Fruit fly (Drosophila melanogaster) whole organism: Measurements from ENCODE around the gene lab.

ENCODE experiments used
- CG8478 ChIP-seq: fragments of >200 bp; optimal IDR thresholded peaks from 2 replicates; lab custom pipeline; 2018; ENCODE audit warnings: inconsistent platforms
- Dll ChIP-seq: fragments of >200 bp; optimal IDR thresholded peaks from 2 replicates; lab custom pipeline; 2017
- EcR ChIP-seq, 2 experiments: fragments of >200 bp; optimal IDR thresholded peaks; 2 replicates each; lab custom pipeline; 2017; ENCODE audit warnings: missing biosample characterization in 2 of 2, missing genetic modification characterization in 2 of 2, missing genetic modification reagents in 2 of 2
- pan ChIP-seq: fragments of >200 bp; optimal IDR thresholded peaks from 2 replicates; lab custom pipeline; 2017
- psq ChIP-seq: fragments of >200 bp; optimal IDR thresholded peaks from 2 replicates; lab custom pipeline; 2017
- usp ChIP-seq: fragments of >200 bp; optimal IDR thresholded peaks from 2 replicates; lab custom pipeline; 2017; ENCODE audit warnings: missing biosample characterization, missing genetic modification characterization, mixed read lengths

lab gene

dm6 chr3R:6678480-6678879, at the start of gene lab:
lab (minus strand) TSS chr3R:6678590.
- TF ChIP-seq pan (lab: Kevin White, UChicago) (no peak), Dll (lab: Kevin White, UChicago) (no peak), EcR (GFP tag; optimal IDR thresholded peaks at IDR 0.05; lab: Kevin White, UChicago) (peak in 1 of 2 experiments; percentile 16), CG8478 (lab: Kevin White, UChicago) (peak; percentile 89), psq (no peak)

DNA sequence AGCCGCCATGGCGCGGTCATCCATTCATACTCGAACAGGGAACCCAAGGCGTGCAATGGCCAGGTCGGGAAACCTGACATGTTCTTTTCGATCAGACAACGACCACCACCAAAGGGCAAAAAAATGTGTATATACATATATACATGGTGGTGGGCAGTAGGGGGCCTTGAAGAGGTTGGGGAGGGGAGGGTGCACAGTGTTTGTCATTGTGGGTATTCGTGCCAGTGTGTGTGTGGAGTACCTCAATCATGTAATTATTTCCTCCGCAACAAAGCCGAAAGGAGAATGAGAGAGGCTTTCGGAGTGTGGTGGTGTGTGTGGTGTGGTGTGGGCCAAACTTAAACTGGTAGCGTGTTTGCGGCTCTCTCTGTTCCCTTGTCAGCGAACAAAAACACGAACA, 47.7 kb upstream of the lab start:
- TF ChIP-seq Dll (lab: Kevin White, UChicago) (peak; percentile 56), usp (GFP tag; lab: Kevin White, UChicago) (no peak)

dm6 chr3R:6723537-6724171, 45.3 kb upstream of the lab start:
- TF ChIP-seq Dll (lab: Kevin White, UChicago) (no peak), usp (GFP tag; lab: Kevin White, UChicago) (no peak), psq (no peak), EcR (GFP tag; optimal IDR thresholded peaks at IDR 0.05; lab: Kevin White, UChicago) (no peak), CG8478 (lab: Kevin White, UChicago) (no peak), pan (lab: Kevin White, UChicago) (no peak)

DNA sequence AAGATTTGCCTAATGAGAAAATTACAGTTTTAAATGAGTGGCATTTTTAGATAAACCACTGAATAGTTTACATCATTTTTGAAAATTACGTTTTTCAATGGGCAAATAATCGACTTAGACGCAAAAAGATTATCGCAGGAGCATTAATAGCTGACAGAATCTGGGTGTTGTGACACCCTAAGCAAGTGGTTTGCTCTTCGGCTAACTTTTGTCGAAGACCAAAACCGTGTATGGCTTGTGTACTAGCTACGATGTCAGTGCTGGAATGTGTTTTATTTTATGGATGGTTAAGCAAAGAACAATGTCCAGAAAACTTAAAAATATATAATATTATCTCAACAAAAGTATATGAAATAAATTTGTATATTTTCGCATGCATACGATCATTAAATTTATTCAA, 30.5 kb upstream of the lab start:
- TF ChIP-seq pan (lab: Kevin White, UChicago) (no peak), Dll (lab: Kevin White, UChicago) (no peak), psq (no peak), CG8478 (lab: Kevin White, UChicago) (no peak), usp (GFP tag; lab: Kevin White, UChicago) (no peak), EcR (GFP tag; optimal IDR thresholded peaks at IDR 0.05; lab: Kevin White, UChicago) (no peak)

dm6 chr3R:6706327-6706726, 27.9 kb upstream of the lab start:
- TF ChIP-seq pan (lab: Kevin White, UChicago) (no peak), EcR (GFP tag; optimal IDR thresholded peaks at IDR 0.05; lab: Kevin White, UChicago) (no peak), psq (no peak), CG8478 (lab: Kevin White, UChicago) (no peak), Dll (lab: Kevin White, UChicago) (no peak), usp (GFP tag; lab: Kevin White, UChicago) (no peak)

DNA sequence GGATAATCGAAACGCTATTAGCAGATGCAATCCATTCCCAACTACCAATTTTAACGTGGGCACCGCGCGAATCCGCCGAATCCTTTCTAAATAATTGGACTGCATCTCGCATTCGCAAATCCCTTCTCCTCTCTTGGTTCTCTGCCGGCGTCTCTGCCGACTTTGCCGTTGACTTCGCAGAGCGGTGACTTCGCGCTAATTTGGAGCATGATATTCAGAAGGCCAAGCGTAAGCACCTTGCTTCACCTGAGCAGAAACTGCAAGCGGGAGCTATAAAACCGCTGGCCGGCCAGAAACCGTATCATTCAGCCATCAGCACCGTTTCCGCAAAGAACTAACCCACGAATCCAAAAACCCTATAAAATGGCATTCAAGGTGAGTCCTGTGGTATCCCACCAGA, 25.4 kb upstream of the lab start, which contains the start of gene Ccp84Aa:
Ccp84Aa (plus strand) TSS at position 301 of the 400 bp plus-strand sequence.
- TF ChIP-seq CG8478 (lab: Kevin White, UChicago): no peak
- no peak for TF ChIP-seq EcR (GFP tag; optimal IDR thresholded peaks at IDR 0.05; lab: Kevin White, UChicago)

DNA sequence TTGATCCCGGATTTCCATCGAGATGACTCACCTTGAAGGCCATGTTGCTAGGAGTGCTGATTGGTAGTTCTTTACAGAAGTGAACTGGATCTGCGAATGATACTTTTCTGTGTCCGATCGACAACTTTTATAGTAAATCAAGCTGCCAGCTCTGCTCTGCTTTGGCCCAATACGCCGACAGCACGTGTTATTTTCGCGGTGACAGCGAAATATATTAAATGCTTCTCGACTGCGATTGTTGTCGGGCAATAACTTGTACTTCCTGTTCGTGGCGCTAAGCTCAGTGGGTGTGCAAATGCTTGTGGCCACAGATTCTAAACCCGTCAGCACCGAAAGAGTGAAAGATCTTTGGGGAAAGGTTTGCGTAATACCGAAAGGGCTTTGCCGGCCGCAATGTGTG, 24.4 kb upstream of the lab start, which contains the start of gene Ccp84Ab:
Ccp84Ab (minus strand) TSS at position 101 of the 400 bp plus-strand sequence.
- no peak for TF ChIP-seq psq
- TF ChIP-seq usp (GFP tag; lab: Kevin White, UChicago): no peak
- no peak for TF ChIP-seq Dll (lab: Kevin White, UChicago)
- no peak for TF ChIP-seq pan (lab: Kevin White, UChicago)
- no peak for TF ChIP-seq EcR (GFP tag; optimal IDR thresholded peaks at IDR 0.05; lab: Kevin White, UChicago)
- TF ChIP-seq CG8478 (lab: Kevin White, UChicago): no peak

dm6 chr3R:6696221-6696749, 17.9 kb upstream of the lab start, which contains the start of gene Ccp84Ac:
Ccp84Ac (minus strand) TSS chr3R:6696271.
- TF ChIP-seq pan (lab: Kevin White, UChicago) (no peak), Dll (lab: Kevin White, UChicago) (no peak)

- no peak for TF ChIP-seq CG8478 (lab: Kevin White, UChicago)
- TF ChIP-seq EcR (GFP tag; optimal IDR thresholded peaks at IDR 0.05; lab: Kevin White, UChicago): no peak
These were observed 14.0 kb upstream of the lab start, which contains the start of gene Ccp84Ad for dm6 chr3R:6692432-6692831. Ccp84Ad (plus strand) TSS chr3R:6692732.

dm6 chr3R:6691658-6692057, 13.3 kb upstream of the lab start, which contains the start of gene Ccp84Ae:
Ccp84Ae (minus strand) TSS chr3R:6691758.
- TF ChIP-seq EcR (GFP tag; optimal IDR thresholded peaks at IDR 0.05; lab: Kevin White, UChicago) (no peak), Dll (lab: Kevin White, UChicago) (no peak), pan (lab: Kevin White, UChicago) (no peak), usp (GFP tag; lab: Kevin White, UChicago) (no peak), CG8478 (lab: Kevin White, UChicago) (no peak)

DNA sequence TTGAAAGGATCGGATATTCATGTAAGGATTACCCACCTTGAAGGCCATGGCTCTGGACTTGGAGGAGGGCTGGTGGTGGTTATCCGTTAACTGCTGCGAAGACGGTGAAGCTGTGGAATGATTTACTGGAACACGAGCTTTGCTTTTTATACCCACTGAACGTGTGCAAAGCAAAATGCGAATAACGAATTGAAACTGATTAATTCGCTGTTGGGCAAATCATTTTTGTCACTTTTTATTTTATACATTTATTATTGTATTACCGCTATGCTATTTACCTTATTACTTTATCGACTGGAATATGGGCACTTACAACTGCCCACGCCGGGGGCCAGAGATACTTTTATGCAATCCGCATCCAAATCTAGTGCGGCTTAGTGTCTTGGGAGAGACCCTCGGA, 11.7 kb upstream of the lab start, which contains the start of gene Ccp84Af:
Ccp84Af (minus strand) TSS at position 101 of the 400 bp plus-strand sequence.
- TF ChIP-seq usp (GFP tag; lab: Kevin White, UChicago) (no peak), Dll (lab: Kevin White, UChicago) (no peak), psq (no peak), CG8478 (lab: Kevin White, UChicago) (no peak), EcR (GFP tag; optimal IDR thresholded peaks at IDR 0.05; lab: Kevin White, UChicago) (no peak), pan (lab: Kevin White, UChicago) (no peak)

DNA sequence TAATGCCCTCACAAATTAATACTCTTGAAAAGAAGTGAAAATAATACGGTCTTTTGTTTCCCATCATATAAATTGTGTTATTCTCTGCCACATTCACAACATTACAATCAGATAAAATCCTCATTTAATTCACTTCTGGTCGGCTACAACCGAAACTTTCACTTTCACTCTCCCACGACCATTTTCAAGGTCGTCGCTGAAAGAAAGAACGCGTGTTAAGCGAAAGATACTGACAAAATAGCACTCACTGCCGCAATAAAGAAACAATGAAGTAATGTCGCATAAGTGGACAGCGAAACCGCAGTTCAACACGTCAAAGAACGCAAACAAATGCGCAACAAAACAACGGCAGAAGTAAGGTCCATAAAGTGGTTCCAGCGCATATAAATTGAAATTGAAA, 9.8 kb upstream of the lab start:
- no peak for TF ChIP-seq usp (GFP tag; lab: Kevin White, UChicago)
- TF ChIP-seq EcR (GFP tag; optimal IDR thresholded peaks at IDR 0.05; lab: Kevin White, UChicago): no peak
- TF ChIP-seq CG8478 (lab: Kevin White, UChicago): no peak
- no peak for TF ChIP-seq pan (lab: Kevin White, UChicago)
- no peak for TF ChIP-seq psq
- TF ChIP-seq Dll (lab: Kevin White, UChicago): no peak
